Fruit fly (Drosophila melanogaster) Kc167 (cell line): Measurements from ENCODE around the gene CG18641.

Experiments used
- h ChIP-seq: fragments of >200 bp; optimal IDR thresholded peaks from 3 replicates; lab custom pipeline; 2018; ENCODE audit warnings: missing external identifiers
- insv ChIP-seq: fragments of >200 bp; optimal IDR thresholded peaks from 3 replicates; lab custom pipeline; 2018; ENCODE audit warnings: missing external identifiers

DNA sequence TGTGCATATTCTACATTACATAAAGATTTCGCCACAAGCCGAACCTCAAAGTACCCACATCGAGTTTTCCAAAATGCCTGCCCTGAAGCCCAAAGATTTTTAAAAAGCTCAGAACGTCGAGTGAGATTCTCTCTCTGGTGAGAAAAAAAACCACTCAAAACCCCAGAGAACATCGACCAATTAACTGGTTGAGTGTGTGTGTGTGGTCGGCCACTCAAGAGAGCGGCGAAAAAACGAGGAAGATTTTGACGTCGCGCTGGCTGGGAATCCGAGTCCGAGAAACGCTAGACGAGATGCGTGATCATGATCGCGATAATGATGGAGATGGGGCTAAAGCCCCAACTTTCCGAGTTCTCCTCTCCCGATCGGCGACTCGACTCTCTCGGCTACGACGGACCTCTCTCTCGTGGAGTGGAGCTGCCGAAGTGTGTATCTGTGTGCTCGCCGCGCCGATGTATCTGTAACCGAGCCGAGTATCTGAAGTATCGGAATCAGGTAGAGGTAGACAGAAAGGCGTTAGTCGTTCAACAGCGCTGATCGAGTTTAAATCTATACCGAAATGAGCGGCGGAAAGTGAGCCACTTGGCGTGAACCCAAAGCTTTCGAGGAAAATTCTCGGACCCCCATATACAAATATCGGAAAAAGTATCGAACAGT, 35.7 kb upstream of the CG18641 start:
- TF ChIP-seq insv (lab: Kevin White, UChicago) (no peak), h (lab: Kevin White, UChicago) (no peak)
